Fruit fly (Drosophila melanogaster) whole organism, wandering third instar larva: Measurements from ENCODE around the gene CG43156.

ENCODE experiments used
- Abd-B ChIP-seq: fragments of >200 bp; optimal IDR thresholded peaks from 2 replicates; lab custom pipeline; 2017; ENCODE audit warnings: missing biosample characterization, missing genetic modification characterization
- HLH106 ChIP-seq: fragments of 200-800 bp; optimal IDR thresholded peaks from 3 replicates; lab custom pipeline; 2019; ENCODE audit warnings: missing biosample characterization, mild to moderate bottlenecking, missing genetic modification characterization, moderate library complexity
- Myc ChIP-seq: fragments of >200 bp; optimal IDR thresholded peaks from 2 replicates; lab custom pipeline; 2017
- Rel ChIP-seq, 2 experiments: fragments of 200-800 bp; sonication (Bioruptor generic) in 1 of 2; optimal IDR thresholded peaks; 2 replicates in 1 of 2; 3 replicates in 1 of 2; lab custom pipeline; 2016 to 2019; ENCODE audit warnings: mild to moderate bottlenecking in 2 of 2, missing biosample characterization in 2 of 2, missing genetic modification characterization in 2 of 2, moderate library complexity in 1 of 2
- h ChIP-seq: fragments of 200-800 bp; sonication (Bioruptor generic); optimal IDR thresholded peaks from 3 replicates; lab custom pipeline; 2016; ENCODE audit warnings: missing biosample characterization, mild to moderate bottlenecking, missing genetic modification characterization
- jim ChIP-seq: fragments of 175-275, 200-325 bp; sonication (Bioruptor generic); optimal IDR thresholded peaks from 2 replicates; lab custom pipeline; 2016; ENCODE audit warnings: missing biosample characterization, mild to moderate bottlenecking, missing genetic modification characterization
- usp ChIP-seq: fragments of >200 bp; optimal IDR thresholded peaks from 2 replicates; lab custom pipeline; 2017; ENCODE audit warnings: missing biosample characterization, missing genetic modification characterization

- TF ChIP-seq h (GFP tag; lab: Kevin White, UChicago): peak; percentile 85
- no peak for TF ChIP-seq Myc (lab: Kevin White, UChicago)
- no peak for TF ChIP-seq jim (GFP tag; lab: Kevin White, UChicago)
- TF ChIP-seq Abd-B (GFP tag; lab: Kevin White, UChicago): no peak
- peak; percentile 92 for TF ChIP-seq HLH106
- no peak for TF ChIP-seq Rel (GFP tag; optimal IDR thresholded peaks at IDR 0.05; lab: Kevin White, UChicago)
- TF ChIP-seq Rel (tag; optimal IDR thresholded peaks at IDR 0.05; lab: Kevin White, UChicago): peak; percentile 69
- no peak for TF ChIP-seq usp (GFP tag; lab: Kevin White, UChicago)
Observed at dm6 chrX:11920959-11921358, 14.3 kb upstream of the CG43156 start.
